Fruit fly (Drosophila melanogaster) whole organism, embryonic: ENCODE measurements around the gene CG18213.
A peak's percentile ranks its signal among the peaks of the same experiment; 100 is the strongest.

Experiments used
- Abd-B ChIP-seq: fragments of 200-800 bp; sonication (Bioruptor generic); optimal IDR thresholded peaks from 2 replicates; lab custom pipeline; 2018; ENCODE audit warnings: missing biosample characterization, mild to moderate bottlenecking, missing genetic modification characterization, moderate library complexity
- Awh ChIP-seq: fragments of 200-800 bp; sonication (Bioruptor generic); IDR thresholded peaks from 2 replicates; pipeline ENCODE4, ENCODE4 v1.3.6; 2022; ENCODE audit warnings: missing biosample characterization, missing genetic modification characterization
- B-H1 ChIP-seq: fragments of 200-800 bp; sonication (Bioruptor generic); IDR thresholded peaks from 3 replicates; pipeline ENCODE4 v1.3.6; 2022; ENCODE audit warnings: missing biosample characterization, missing genetic modification characterization
- CG10959 ChIP-seq: fragments of 200-800 bp; sonication (Bioruptor generic); IDR thresholded peaks from 2 replicates; pipeline ENCODE4 v1.3.6; 2022; ENCODE audit warnings: missing biosample characterization, missing genetic modification characterization
- CG13624 ChIP-seq: fragments of 200-800 bp; sonication (Bioruptor generic); optimal IDR thresholded peaks from 2 replicates; lab custom pipeline; 2016; ENCODE audit warnings: missing biosample characterization, missing genetic modification characterization
- CG15269 ChIP-seq: fragments of 200-800 bp; sonication (Bioruptor generic); optimal IDR thresholded peaks from 2 replicates; lab custom pipeline; 2018; ENCODE audit warnings: missing biosample characterization, mild to moderate bottlenecking, missing genetic modification characterization, moderate library complexity
- CG15514 ChIP-seq: fragments of 200-800 bp; sonication (Bioruptor generic); optimal IDR thresholded peaks from 3 replicates; lab custom pipeline; 2017; ENCODE audit warnings: missing biosample characterization, missing genetic modification characterization, mild to moderate bottlenecking, moderate library complexity, missing genetic modification reagents
- CG16813 ChIP-seq: fragments of 200-800 bp; sonication (Bioruptor generic); IDR thresholded peaks from 3 replicates; pipeline ENCODE4 v1.3.6; 2022; ENCODE audit warnings: missing biosample characterization, missing genetic modification characterization; ENCODE audit not compliant: partially characterized antibody
- CG16863 ChIP-seq: fragments of 200-800 bp; sonication (Bioruptor generic); optimal IDR thresholded peaks from 3 replicates; lab custom pipeline; 2016; ENCODE audit warnings: missing biosample characterization, missing genetic modification characterization
- CG17328 ChIP-seq: fragments of 200-800 bp; sonication (Bioruptor generic); IDR thresholded peaks from 2 replicates; pipeline ENCODE4 v1.3.6; 2022; ENCODE audit warnings: missing biosample characterization, missing genetic modification characterization
- CG17568 ChIP-seq: fragments of 200-800 bp; sonication (Bioruptor generic); optimal IDR thresholded peaks from 2 replicates; lab custom pipeline; 2018; ENCODE audit warnings: missing biosample characterization, mild to moderate bottlenecking, missing genetic modification characterization, moderate library complexity
- CG18262 ChIP-seq: fragments of 200-800 bp; optimal IDR thresholded peaks from 3 replicates; lab custom pipeline; 2019; ENCODE audit warnings: missing biosample characterization, mild to moderate bottlenecking, missing genetic modification characterization, moderate library complexity
- CG2678 ChIP-seq: fragments of 200-800 bp; sonication (Bioruptor generic); optimal IDR thresholded peaks from 3 replicates; lab custom pipeline; 2019; ENCODE audit warnings: missing biosample characterization, mild to moderate bottlenecking, missing genetic modification characterization, moderate library complexity
- CG33213 ChIP-seq: fragments of 200-800 bp; sonication (Bioruptor generic); optimal IDR thresholded peaks from 3 replicates; lab custom pipeline; 2016; ENCODE audit warnings: missing biosample characterization, missing genetic modification characterization
- CG34224 ChIP-seq: fragments of 200-800 bp; sonication (Bioruptor generic); IDR thresholded peaks from 3 replicates; pipeline ENCODE4 v1.3.6; 2022; ENCODE audit warnings: missing biosample characterization, missing genetic modification characterization; ENCODE audit not compliant: partially characterized antibody
- CG4707 ChIP-seq: fragments of 200-800 bp; sonication (Bioruptor generic); optimal IDR thresholded peaks from 2 replicates; lab custom pipeline; 2018; ENCODE audit warnings: missing biosample characterization, mild to moderate bottlenecking, missing genetic modification characterization, moderate library complexity
- CG7963 ChIP-seq: fragments of 200-800 bp; sonication (Bioruptor generic); IDR thresholded peaks from 3 replicates; pipeline ENCODE4 v1.3.6; 2022; ENCODE audit warnings: missing biosample characterization, missing genetic modification characterization; ENCODE audit not compliant: partially characterized antibody
- CG8290 ChIP-seq, 3 experiments: fragments of 200-800 bp; sonication (Bioruptor generic); optimal IDR thresholded peaks; 2 replicates each; lab custom pipeline; 2016 to 2019; ENCODE audit warnings: missing biosample characterization in 3 of 3, missing genetic modification characterization in 3 of 3, mild to moderate bottlenecking in 2 of 3, moderate library complexity in 1 of 3
- CG9215 ChIP-seq: fragments of 200-800 bp; sonication (Bioruptor generic); IDR thresholded peaks from 2 replicates; pipeline ENCODE4 v1.3.6; 2022; ENCODE audit warnings: missing biosample characterization, missing genetic modification characterization
- D19A ChIP-seq: fragments of 200-800 bp; optimal IDR thresholded peaks from 3 replicates; lab custom pipeline; 2019; ENCODE audit warnings: missing biosample characterization, mild to moderate bottlenecking, missing genetic modification characterization, moderate library complexity
- Doc2 ChIP-seq: fragments of 200-800 bp; sonication (Bioruptor generic); IDR thresholded peaks from 2 replicates; pipeline ENCODE4 v1.3.6; 2022; ENCODE audit warnings: missing biosample characterization, missing genetic modification characterization
- Doc3 ChIP-seq: fragments of 200-800 bp; sonication (Bioruptor generic); IDR thresholded peaks from 3 replicates; pipeline ENCODE4 v1.3.6; 2022; ENCODE audit warnings: missing biosample characterization, missing genetic modification characterization; ENCODE audit not compliant: partially characterized antibody
- Drgx ChIP-seq: fragments of 200-800 bp; sonication (Bioruptor generic); IDR thresholded peaks from 2 replicates; pipeline ENCODE4 v1.3.6; 2022; ENCODE audit warnings: missing biosample characterization, missing genetic modification characterization
- E2f2 ChIP-seq: fragments of 200-800 bp; sonication (Bioruptor generic); IDR thresholded peaks from 2 replicates; pipeline ENCODE4 v1.3.6; 2022; ENCODE audit warnings: missing biosample characterization, missing genetic modification characterization
- HHEX ChIP-seq: fragments of 200-800 bp; sonication (Bioruptor generic); optimal IDR thresholded peaks from 3 replicates; lab custom pipeline; 2017; ENCODE audit warnings: missing biosample characterization, mild to moderate bottlenecking, missing genetic modification characterization, missing genetic modification reagents
- HLH54F ChIP-seq: fragments of 200-800 bp; sonication (Bioruptor generic); optimal IDR thresholded peaks from 3 replicates; lab custom pipeline; 2016; ENCODE audit warnings: missing biosample characterization, missing genetic modification characterization
- Lhr ChIP-seq: fragments of 200-800 bp; sonication (Bioruptor generic); optimal IDR thresholded peaks from 3 replicates; lab custom pipeline; 2017; ENCODE audit warnings: mild to moderate bottlenecking, missing biosample characterization, missing genetic modification reagents, missing genetic modification characterization
- Pdp1 ChIP-seq, 2 experiments: fragments of 200-800 bp; sonication (Bioruptor generic); optimal IDR thresholded peaks; 3 replicates each; lab custom pipeline; 2016; ENCODE audit warnings: missing biosample characterization in 2 of 2, missing genetic modification characterization in 2 of 2, mild to moderate bottlenecking in 1 of 2, moderate library complexity in 1 of 2
- Stat92E ChIP-seq, 3 experiments: fragments of >200 bp in 2 of 3; fragments of 200-800 bp in 1 of 3; sonication (Bioruptor generic) in 1 of 3; optimal IDR thresholded peaks; 2 replicates each; lab custom pipeline; 2017 to 2019; ENCODE audit warnings: missing biosample characterization in 3 of 3, missing genetic modification characterization in 3 of 3, mild to moderate bottlenecking in 1 of 3, moderate library complexity in 1 of 3
- cas ChIP-seq: fragments of 200-800 bp; sonication (Bioruptor generic); IDR thresholded peaks from 2 replicates; pipeline ENCODE4 v1.3.6; 2022; ENCODE audit warnings: missing biosample characterization, missing genetic modification characterization
- dmrt99B ChIP-seq: fragments of 200-800 bp; sonication (Bioruptor generic); optimal IDR thresholded peaks from 2 replicates; lab custom pipeline; 2018; ENCODE audit warnings: missing biosample characterization, mild to moderate bottlenecking, missing genetic modification characterization, moderate library complexity
- esg ChIP-seq: fragments of 200-800 bp; sonication (Bioruptor generic); conservative IDR thresholded peaks from 2 replicates; pipeline ENCODE4 v1.3.6; 2022; ENCODE audit warnings: missing biosample characterization, missing genetic modification characterization
- fru ChIP-seq: fragments of >200 bp; optimal IDR thresholded peaks from 2 replicates; lab custom pipeline; 2017
- jing ChIP-seq: fragments of 200-800 bp; sonication (Bioruptor generic); optimal IDR thresholded peaks from 2 replicates; lab custom pipeline; 2018; ENCODE audit warnings: missing biosample characterization, mild to moderate bottlenecking, missing genetic modification characterization
- ken ChIP-seq: fragments of 200-800 bp; sonication (Bioruptor generic); IDR thresholded peaks from 3 replicates; pipeline ENCODE4 v1.3.6; 2022; ENCODE audit warnings: missing biosample characterization, missing genetic modification characterization
- luna ChIP-seq: fragments of 200-800 bp; sonication (Bioruptor generic); optimal IDR thresholded peaks from 2 replicates; lab custom pipeline; 2016; ENCODE audit warnings: missing biosample characterization, missing genetic modification characterization
- mirr ChIP-seq: fragments of 200-800 bp; sonication (Bioruptor generic); optimal IDR thresholded peaks from 3 replicates; lab custom pipeline; 2018; ENCODE audit warnings: missing biosample characterization, mild to moderate bottlenecking, missing genetic modification characterization
- nerfin-2 ChIP-seq: fragments of 200-800 bp; sonication (Bioruptor generic); IDR thresholded peaks from 2 replicates; pipeline ENCODE4 v1.3.6; 2022; ENCODE audit warnings: missing biosample characterization, missing genetic modification characterization; ENCODE audit not compliant: partially characterized antibody
- nom ChIP-seq: fragments of 200-800 bp; sonication (Bioruptor generic); optimal IDR thresholded peaks from 2 replicates; lab custom pipeline; 2017; ENCODE audit warnings: missing biosample characterization, missing genetic modification characterization, mild to moderate bottlenecking, moderate library complexity, missing genetic modification reagents
- oc ChIP-seq: fragments of 200-800 bp; sonication (Bioruptor generic); optimal IDR thresholded peaks from 2 replicates; lab custom pipeline; 2018; ENCODE audit warnings: missing biosample characterization, mild to moderate bottlenecking, missing genetic modification characterization, moderate library complexity
- pros ChIP-seq: fragments of 200-800 bp; sonication (Bioruptor generic); optimal IDR thresholded peaks from 3 replicates; lab custom pipeline; 2019; ENCODE audit warnings: missing biosample characterization, mild to moderate bottlenecking, missing genetic modification characterization, moderate library complexity
- rib ChIP-seq: fragments of 200-800 bp; sonication (Bioruptor generic); IDR thresholded peaks from 2 replicates; pipeline ENCODE4 v1.3.6; 2022; ENCODE audit warnings: missing biosample characterization, missing genetic modification characterization
- sens ChIP-seq: fragments of 200-800 bp; sonication (Bioruptor generic); peaks from one replicate; lab custom pipeline; 2016; ENCODE audit warnings: missing biosample characterization, missing genetic modification characterization
- sens-2 ChIP-seq: fragments of 200-800 bp; sonication (Bioruptor generic); IDR thresholded peaks from 2 replicates; pipeline ENCODE4 v1.3.6; 2022; ENCODE audit warnings: missing biosample characterization, missing genetic modification characterization
- sisA ChIP-seq: fragments of 200-800 bp; sonication (Bioruptor generic); IDR thresholded peaks from 2 replicates; pipeline ENCODE4 v1.3.6; 2022; ENCODE audit warnings: missing biosample characterization, missing genetic modification characterization
- so ChIP-seq: fragments of 200-800 bp; sonication (Bioruptor generic); IDR thresholded peaks from 3 replicates; pipeline ENCODE4 v1.3.6; 2022; ENCODE audit warnings: missing biosample characterization, missing genetic modification characterization
- stc ChIP-seq: fragments of 200-800 bp; sonication (Bioruptor generic); IDR thresholded peaks from 2 replicates; pipeline ENCODE4 v1.3.6; 2022; ENCODE audit warnings: missing biosample characterization, missing genetic modification characterization
- tna ChIP-seq: fragments of 200-800 bp; sonication (Bioruptor generic); IDR thresholded peaks from 2 replicates; pipeline ENCODE4 v1.3.6; 2022; ENCODE audit warnings: missing biosample characterization, missing genetic modification characterization; ENCODE audit not compliant: partially characterized antibody
- vnd ChIP-seq: fragments of 200-800 bp; sonication (Bioruptor generic); IDR thresholded peaks from 3 replicates; pipeline ENCODE4 v1.3.6; 2022; ENCODE audit warnings: missing biosample characterization, missing genetic modification characterization; ENCODE audit not compliant: partially characterized antibody
- zfh1 ChIP-seq: fragments of 200-800 bp; sonication (Bioruptor generic); IDR thresholded peaks from 3 replicates; pipeline ENCODE4 v1.3.6; 2022; ENCODE audit warnings: missing biosample characterization, missing genetic modification characterization
- zfh2 ChIP-seq: fragments of 200-800 bp; sonication (Bioruptor generic); optimal IDR thresholded peaks from 2 replicates; lab custom pipeline; 2016; ENCODE audit warnings: missing biosample characterization, missing genetic modification characterization

The CG18213 gene

DNA sequence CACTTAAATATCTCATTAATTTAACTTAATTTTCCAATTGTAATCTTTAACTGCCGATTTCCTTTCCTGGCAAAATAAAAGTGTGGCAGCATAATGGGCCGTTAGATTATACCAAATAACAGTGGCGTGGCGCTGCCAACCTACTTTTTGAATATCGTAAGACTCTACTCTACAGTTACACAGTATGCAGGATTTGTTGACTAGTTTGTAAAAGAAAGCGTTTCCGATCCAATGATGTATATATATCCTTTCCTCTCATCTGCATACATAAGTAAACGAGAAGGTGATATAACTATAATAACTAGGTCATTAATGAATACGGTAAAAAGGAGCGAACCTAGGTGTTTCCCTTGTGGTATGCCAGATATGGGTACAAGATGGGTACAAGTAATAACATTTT is 48.2 kb downstream of the CG18213 start, which contains the start of gene EMC2B (continued):
- no peak for TF ChIP-seq sisA (GFP tag; lab: Robert Waterston, UW)
- TF ChIP-seq nom (GFP tag; lab: Kevin White, UChicago) = no peak
- peak; percentile 81 for TF ChIP-seq D19A (tag; lab: Kevin White, UChicago)
- TF ChIP-seq Lhr (GFP tag; lab: Kevin White, UChicago) = no peak
- no peak for TF ChIP-seq oc (tag; lab: Kevin White, UChicago)
- no peak for TF ChIP-seq CG7963 (GFP tag; lab: Robert Waterston, UW)
- TF ChIP-seq CG17328 (GFP tag; lab: Robert Waterston, UW) = no peak
- no peak for TF ChIP-seq vnd
- TF ChIP-seq zfh1 (GFP tag; lab: Robert Waterston, UW) = no peak
- no peak for TF ChIP-seq CG9215
- TF ChIP-seq so (GFP tag; lab: Robert Waterston, UW) = no peak
- no peak for TF ChIP-seq HHEX (GFP tag; lab: Kevin White, UChicago)
- no peak for TF ChIP-seq ken
- no peak for TF ChIP-seq pros
- TF ChIP-seq dmrt99B (tag; lab: Kevin White, UChicago) = peak; percentile 38
- no peak for TF ChIP-seq CG34224 (GFP tag; lab: Robert Waterston, UW)
- TF ChIP-seq HLH54F (GFP tag; lab: Kevin White, UChicago) = peak; percentile 39
- TF ChIP-seq CG15514 (GFP tag; lab: Kevin White, UChicago) = peak; percentile 26
- no peak for TF ChIP-seq CG17568
- peak; percentile 86 for TF ChIP-seq sens (GFP tag; lab: Kevin White, UChicago)
- no peak for TF ChIP-seq B-H1
- TF ChIP-seq CG18262 (tag; lab: Kevin White, UChicago) = peak; percentile 8
- peak; percentile 16 for TF ChIP-seq mirr (GFP tag; lab: Kevin White, UChicago)
- TF ChIP-seq fru = no peak
- no peak for TF ChIP-seq luna (GFP tag; lab: Kevin White, UChicago)
- TF ChIP-seq esg (GFP tag; lab: Robert Waterston, UW) = no peak
- TF ChIP-seq CG10959 (GFP tag; lab: Robert Waterston, UW) = no peak
- no peak for TF ChIP-seq jing (GFP tag; lab: Kevin White, UChicago)
- no peak for TF ChIP-seq E2f2 (GFP tag; lab: Robert Waterston, UW)
- no peak for TF ChIP-seq rib (GFP tag; lab: Robert Waterston, UW)
- no peak for TF ChIP-seq sens-2 (GFP tag; lab: Robert Waterston, UW)
- TF ChIP-seq zfh2 (GFP tag; lab: Kevin White, UChicago) = peak; percentile 76
- TF ChIP-seq Abd-B (GFP tag; lab: Kevin White, UChicago) = peak; percentile 62
- TF ChIP-seq Pdp1 (GFP tag; optimal IDR thresholded peaks at IDR 0.05; lab: Kevin White, UChicago) = peak; percentile 49 to 61
- TF ChIP-seq nerfin-2 (GFP tag; lab: Robert Waterston, UW) = no peak
- no peak for TF ChIP-seq CG4707 (GFP tag; lab: Kevin White, UChicago)
- TF ChIP-seq cas = no peak
- TF ChIP-seq tna (GFP tag; lab: Robert Waterston, UW) = no peak
- no peak for TF ChIP-seq Doc2 (GFP tag; lab: Robert Waterston, UW)
- TF ChIP-seq CG8290 (GFP tag; optimal IDR thresholded peaks at IDR 0.05; lab: Kevin White, UChicago) = peak; percentile 27
- peak in 1 of 2 experiments; percentile 67 for TF ChIP-seq CG8290 (tag; optimal IDR thresholded peaks at IDR 0.05; lab: Kevin White, UChicago)
- no peak for TF ChIP-seq Drgx (GFP tag; lab: Robert Waterston, UW)
- TF ChIP-seq Doc3 (GFP tag; lab: Robert Waterston, UW) = no peak
- peak; percentile 44 for TF ChIP-seq CG33213 (GFP tag; lab: Kevin White, UChicago)
- no peak for TF ChIP-seq stc (GFP tag; lab: Robert Waterston, UW)
- TF ChIP-seq Stat92E (GFP tag; optimal IDR thresholded peaks at IDR 0.05; lab: Kevin White, UChicago) = no peak
- TF ChIP-seq CG2678 (tag; lab: Kevin White, UChicago) = peak; percentile 46
- TF ChIP-seq CG15269 (tag; lab: Kevin White, UChicago) = peak; percentile 35
- TF ChIP-seq Awh (GFP tag; lab: Robert Waterston, UW) = no peak
- no peak for TF ChIP-seq CG16863
- peak; percentile 46 for TF ChIP-seq CG13624
- no peak for TF ChIP-seq CG16813 (GFP tag; lab: Robert Waterston, UW)
